Worm (Caenorhabditis elegans) whole organism, young adult: ENCODE results near the gene ptp-5.2.

ENCODE experiments used
- B0019.2 ChIP-seq: fragments of 200-800 bp; sonication (Bioruptor generic); conservative IDR thresholded peaks from 2 replicates; pipeline ENCODE4 v1.3.6; 2022; ENCODE audit warnings: missing genetic modification reagents, missing genetic modification characterization, missing compliant biosample characterization
- F10E7.11 ChIP-seq: sonication (generic microtip); optimal IDR thresholded peaks from 2 replicates; lab custom pipeline; 2017; ENCODE audit warnings: mild to moderate bottlenecking, missing genetic modification characterization, moderate library complexity, missing compliant biosample characterization
- F57A8.1 ChIP-seq: fragments of 200-800 bp; sonication (Bioruptor generic); optimal IDR thresholded peaks from 2 replicates; lab custom pipeline; 2018; ENCODE audit warnings: mild to moderate bottlenecking, missing genetic modification characterization, moderate library complexity, missing compliant biosample characterization
- K12H6.12 ChIP-seq: fragments of 200-800 bp; sonication (Bioruptor generic); optimal IDR thresholded peaks from 2 replicates; lab custom pipeline; 2018; ENCODE audit warnings: mild to moderate bottlenecking, missing genetic modification characterization, missing compliant biosample characterization
- Y53F4B.3 ChIP-seq: fragments of 200-800 bp; sonication (Bioruptor generic); IDR thresholded peaks from 2 replicates; pipeline ENCODE4 v1.3.6; 2022; ENCODE audit warnings: missing genetic modification reagents, missing genetic modification characterization, missing compliant biosample characterization
- Y53G8AR.9 ChIP-seq: fragments of 200-800 bp; sonication (Bioruptor generic); conservative IDR thresholded peaks from 2 replicates; pipeline ENCODE4 v1.3.6; 2022; ENCODE audit warnings: missing genetic modification reagents, missing genetic modification characterization, missing compliant biosample characterization
- Y56A3A.18 ChIP-seq: fragments of 200-800 bp; sonication (Bioruptor generic); IDR thresholded peaks from 2 replicates; pipeline ENCODE4 v1.3.6; 2022; ENCODE audit warnings: missing genetic modification reagents, missing genetic modification characterization, missing compliant biosample characterization
- ama-1 ChIP-seq, 3 experiments: fragments of 150-350 bp in 1 of 3; sonication (generic microtip) in 2 of 3; optimal IDR thresholded peaks; 2 replicates each; lab custom pipeline; 2014 to 2018; ENCODE audit warnings: missing biosample characterization in 2 of 3, missing genetic modification characterization in 2 of 3, missing genetic modification reagents in 2 of 3
- aptf-2 ChIP-seq: fragments of 200-800 bp; sonication (Bioruptor generic); conservative IDR thresholded peaks from 2 replicates; pipeline ENCODE4 v1.3.6; 2022; ENCODE audit warnings: missing genetic modification reagents, missing genetic modification characterization, missing compliant biosample characterization
- athp-1 ChIP-seq: sonication (generic microtip); optimal IDR thresholded peaks from 2 replicates; lab custom pipeline; 2017; ENCODE audit warnings: mild to moderate bottlenecking, missing genetic modification characterization, missing compliant biosample characterization
- attf-5 ChIP-seq: fragments of 200-800 bp; sonication (Bioruptor generic); optimal IDR thresholded peaks from 2 replicates; lab custom pipeline; 2018; ENCODE audit warnings: mild to moderate bottlenecking, missing genetic modification characterization, missing compliant biosample characterization
- attf-6 ChIP-seq: fragments of 200-800 bp; sonication (Bioruptor generic); IDR thresholded peaks from 2 replicates; pipeline ENCODE4 v1.3.6; 2022; ENCODE audit warnings: missing genetic modification reagents, missing genetic modification characterization, missing compliant biosample characterization
- bed-1 ChIP-seq: fragments of 200-800 bp; sonication (Bioruptor generic); IDR thresholded peaks from 2 replicates; pipeline ENCODE4 v1.3.6; 2022; ENCODE audit warnings: missing genetic modification reagents, missing genetic modification characterization, missing compliant biosample characterization
- cebp-1 ChIP-seq, 2 experiments: fragments of 200-800 bp in 1 of 2; sonication (Bioruptor generic) in 1 of 2; sonication (generic microtip) in 1 of 2; IDR thresholded peaks in 1 of 2; optimal IDR thresholded peaks in 1 of 2; 2 replicates each; pipeline versions ENCODE4 v1.3.6 to Lab custom; 2017 to 2022; ENCODE audit warnings: missing compliant biosample characterization in 2 of 2, missing genetic modification characterization in 2 of 2, mild to moderate bottlenecking in 1 of 2, missing genetic modification reagents in 1 of 2, moderate library complexity in 1 of 2
- ceh-91 ChIP-seq: fragments of 200-800 bp; sonication (Bioruptor generic); IDR thresholded peaks from 2 replicates; pipeline ENCODE4 v1.3.6; 2022; ENCODE audit warnings: missing genetic modification reagents, missing genetic modification characterization, missing compliant biosample characterization
- chd-7 ChIP-seq: sonication (generic microtip); optimal IDR thresholded peaks from 2 replicates; lab custom pipeline; 2016; ENCODE audit warnings: mild to moderate bottlenecking, missing genetic modification characterization, moderate library complexity, missing compliant biosample characterization
- die-1 ChIP-seq: sonication (generic microtip); optimal IDR thresholded peaks from 2 replicates; lab custom pipeline; 2016; ENCODE audit warnings: missing genotype, mild to moderate bottlenecking, missing genetic modification characterization, missing compliant biosample characterization
- dpff-1 ChIP-seq: sonication (generic microtip); optimal IDR thresholded peaks from 2 replicates; lab custom pipeline; 2017; ENCODE audit warnings: mild to moderate bottlenecking, missing genetic modification characterization, missing compliant biosample characterization
- dpl-1 ChIP-seq: fragments of 150-350 bp; optimal IDR thresholded peaks from 2 replicates; lab custom pipeline; 2014; ENCODE audit warnings: missing biosample characterization, missing genetic modification reagents, missing genetic modification characterization
- efl-1 ChIP-seq: fragments of 150-350 bp; optimal IDR thresholded peaks from 2 replicates; lab custom pipeline; 2014; ENCODE audit warnings: missing biosample characterization, missing genetic modification reagents, missing genetic modification characterization
- ets-4 ChIP-seq: fragments of 200-800 bp; sonication (Bioruptor generic); optimal IDR thresholded peaks from 2 replicates; lab custom pipeline; 2018; ENCODE audit warnings: mild to moderate bottlenecking, missing genetic modification characterization, missing compliant biosample characterization
- him-1 ChIP-seq: sonication (generic microtip); optimal IDR thresholded peaks from 2 replicates; lab custom pipeline; 2016; ENCODE audit warnings: missing genotype, missing genetic modification reagents, missing genetic modification characterization, missing compliant biosample characterization
- hsf-1 ChIP-seq: fragments of 200-800 bp; sonication (Bioruptor generic); IDR thresholded peaks from 2 replicates; pipeline ENCODE4 v1.3.6; 2022; ENCODE audit warnings: missing genetic modification reagents, missing genetic modification characterization, missing compliant biosample characterization
- let-607 ChIP-seq, 2 experiments: fragments of 200-800 bp in 1 of 2; sonication (Bioruptor generic) in 1 of 2; sonication (generic microtip) in 1 of 2; optimal IDR thresholded peaks; 2 replicates each; lab custom pipeline; 2016 to 2018; ENCODE audit warnings: mild to moderate bottlenecking in 2 of 2, missing compliant biosample characterization in 2 of 2, missing genetic modification characterization in 2 of 2, moderate library complexity in 2 of 2, missing genotype in 1 of 2
- lin-35 ChIP-seq, 3 experiments: fragments of 150-350 bp in 2 of 3; sonication (generic microtip) in 1 of 3; optimal IDR thresholded peaks; 2 replicates each; lab custom pipeline; 2014 to 2018; ENCODE audit warnings: missing biosample characterization in 3 of 3, missing genetic modification characterization in 3 of 3, missing genetic modification reagents in 3 of 3
- lin-54 ChIP-seq: fragments of 200-800 bp; sonication (Bioruptor generic); optimal IDR thresholded peaks from 2 replicates; lab custom pipeline; 2018; ENCODE audit warnings: mild to moderate bottlenecking, missing genetic modification characterization, missing compliant biosample characterization
- lsl-1 ChIP-seq: fragments of 200-800 bp; sonication (Bioruptor generic); optimal IDR thresholded peaks from 2 replicates; lab custom pipeline; 2018; ENCODE audit warnings: mild to moderate bottlenecking, missing genetic modification characterization, moderate library complexity, missing compliant biosample characterization
- lsy-27 ChIP-seq: sonication (generic microtip); optimal IDR thresholded peaks from 2 replicates; lab custom pipeline; 2017; ENCODE audit warnings: missing genetic modification characterization, mild to moderate bottlenecking, missing compliant biosample characterization, antibody characterized with exemption, missing genotype, borderline replicate concordance; ENCODE audit not compliant: insufficient read depth
- madf-10 ChIP-seq: sonication (generic microtip); optimal IDR thresholded peaks from 2 replicates; lab custom pipeline; 2016; ENCODE audit warnings: mild to moderate bottlenecking, missing genetic modification characterization, missing compliant biosample characterization
- madf-6 ChIP-seq: fragments of 200-800 bp; sonication (Bioruptor generic); IDR thresholded peaks from 2 replicates; pipeline ENCODE4 v1.3.6; 2022; ENCODE audit warnings: missing genetic modification reagents, missing genetic modification characterization, missing compliant biosample characterization
- mcd-1 ChIP-seq: fragments of 200-800 bp; sonication (Bioruptor generic); IDR thresholded peaks from 2 replicates; pipeline ENCODE4 v1.3.6; 2022; ENCODE audit warnings: missing genetic modification reagents, missing genetic modification characterization, missing compliant biosample characterization
- mes-4 ChIP-seq: sonication (generic microtip); optimal IDR thresholded peaks from 2 replicates; lab custom pipeline; 2016; ENCODE audit warnings: missing genotype, missing genetic modification characterization, missing compliant biosample characterization
- nfya-2 ChIP-seq: fragments of 200-800 bp; sonication (Bioruptor generic); IDR thresholded peaks from 2 replicates; pipeline ENCODE4 v1.3.6; 2022; ENCODE audit warnings: missing genetic modification reagents, missing genetic modification characterization, missing compliant biosample characterization
- nhr-179 ChIP-seq: sonication (generic microtip); optimal IDR thresholded peaks from 2 replicates; lab custom pipeline; 2016; ENCODE audit warnings: mild to moderate bottlenecking, missing genetic modification characterization, missing compliant biosample characterization
- nhr-90 ChIP-seq: sonication (generic microtip); optimal IDR thresholded peaks from 2 replicates; lab custom pipeline; 2016; ENCODE audit warnings: missing genotype, mild to moderate bottlenecking, missing genetic modification characterization, missing compliant biosample characterization
- repo-1 ChIP-seq: sonication (generic microtip); optimal IDR thresholded peaks from 2 replicates; lab custom pipeline; 2017; ENCODE audit warnings: mild to moderate bottlenecking, missing genetic modification characterization, missing compliant biosample characterization
- sea-2 ChIP-seq: fragments of 200-800 bp; sonication (Bioruptor generic); IDR thresholded peaks from 2 replicates; pipeline ENCODE4 v1.3.6; 2022; ENCODE audit warnings: missing genetic modification characterization, missing compliant biosample characterization
- snpc-1.3 ChIP-seq: sonication (generic microtip); optimal IDR thresholded peaks from 2 replicates; lab custom pipeline; 2017; ENCODE audit warnings: missing genetic modification characterization, mild to moderate bottlenecking, missing compliant biosample characterization, antibody characterized with exemption, moderate library complexity, missing genotype, missing genetic modification reagents; ENCODE audit not compliant: insufficient read depth
- snpc-4 ChIP-seq, 5 experiments: fragments of 150-350 bp in 1 of 5; sonication (generic microtip) in 4 of 5; optimal IDR thresholded peaks; 2 replicates each; lab custom pipeline; 2014 to 2018; ENCODE audit warnings: missing genetic modification characterization in 5 of 5, missing biosample characterization in 3 of 5, antibody characterized with exemption in 2 of 5, mild to moderate bottlenecking in 2 of 5, missing compliant biosample characterization in 2 of 5, missing genotype in 2 of 5, moderate library complexity in 2 of 5, missing genetic modification reagents in 1 of 5
- sptf-2 ChIP-seq: fragments of 200-800 bp; sonication (Bioruptor generic); optimal IDR thresholded peaks from 2 replicates; lab custom pipeline; 2018; ENCODE audit warnings: mild to moderate bottlenecking, missing genetic modification characterization, missing compliant biosample characterization
- tlf-1 ChIP-seq: fragments of 200-800 bp; sonication (Bioruptor generic); optimal IDR thresholded peaks from 2 replicates; lab custom pipeline; 2018; ENCODE audit warnings: mild to moderate bottlenecking, missing genetic modification characterization, missing compliant biosample characterization
- xnd-1 ChIP-seq: sonication (generic microtip); optimal IDR thresholded peaks from 2 replicates; lab custom pipeline; 2016; ENCODE audit warnings: missing genotype, missing genetic modification reagents, missing genetic modification characterization, missing compliant biosample characterization
- zim-3 ChIP-seq: sonication (generic microtip); optimal IDR thresholded peaks from 2 replicates; lab custom pipeline; 2017; ENCODE audit warnings: mild to moderate bottlenecking, missing genetic modification characterization, moderate library complexity, missing compliant biosample characterization

Gene ptp-5.2

ce11 chrIV:14793900-14794624 is 33.3 kb upstream of the ptp-5.2 start (continued):
- TF ChIP-seq madf-10 (tag; lab: Kevin White, UChicago) = no peak

ce11 chrIV:14792602-14793232 is 32.0 kb upstream of the ptp-5.2 start, which contains the start of gene gdi-1:
Gene gdi-1 (minus strand): TSS chrIV:14792887.
- TF ChIP-seq efl-1 (GFP tag; lab: Kevin White, UChicago) (peak; percentile 43), attf-5 (no peak), bed-1 (GFP tag; lab: Robert Waterston, UW) (no peak), sea-2 (GFP tag; lab: Robert Waterston, UW) (no peak), lin-35 (GFP tag; optimal IDR thresholded peaks at IDR 0.05; lab: Kevin White, UChicago) (no peak), nhr-179 (tag; lab: Kevin White, UChicago) (no peak), cebp-1 (GFP tag; IDR thresholded peaks at IDR 0.05; lab: Robert Waterston, UW) (no peak), cebp-1 (tag; optimal IDR thresholded peaks at IDR 0.05; lab: Kevin White, UChicago) (no peak), F10E7.11 (tag; lab: Kevin White, UChicago) (no peak), Y56A3A.18 (GFP tag; lab: Robert Waterston, UW) (no peak), repo-1 (tag; lab: Kevin White, UChicago) (no peak), ama-1 (optimal IDR thresholded peaks at IDR 0.05; lab: Kevin White, UChicago) (no peak), ama-1 (GFP tag; optimal IDR thresholded peaks at IDR 0.05; lab: Kevin White, UChicago) (no peak), him-1 (tag; lab: Kevin White, UChicago) (no peak), dpl-1 (peak; percentile 20), die-1 (tag; lab: Kevin White, UChicago) (no peak), K12H6.12 (tag; lab: Kevin White, UChicago) (no peak), snpc-1.3 (peak; percentile 4), Y53F4B.3 (GFP tag; lab: Robert Waterston, UW) (no peak), mes-4 (tag; lab: Kevin White, UChicago) (no peak), B0019.2 (no peak), xnd-1 (tag; lab: Kevin White, UChicago) (no peak), mcd-1 (GFP tag; lab: Robert Waterston, UW) (no peak), zim-3 (no peak), snpc-4 (GFP tag; optimal IDR thresholded peaks at IDR 0.05; lab: Kevin White, UChicago) (no peak), snpc-4 (tag; optimal IDR thresholded peaks at IDR 0.05; lab: Kevin White, UChicago) (peak in 1 of 4 experiments; percentile 72), nfya-2 (GFP tag; lab: Robert Waterston, UW) (no peak), athp-1 (tag; lab: Kevin White, UChicago) (no peak), ets-4 (GFP tag; lab: Kevin White, UChicago) (no peak), sptf-2 (no peak), Y53G8AR.9 (GFP tag; lab: Robert Waterston, UW) (no peak), madf-6 (peak; percentile 36; the same call in 1 of the 2 replicates), chd-7 (tag; lab: Kevin White, UChicago) (no peak), attf-6 (GFP tag; lab: Robert Waterston, UW) (peak; percentile 65; the same call in 1 of the 2 replicates), lsy-27 (tag; lab: Kevin White, UChicago) (no peak), F57A8.1 (GFP tag; lab: Kevin White, UChicago) (no peak), ceh-91 (GFP tag; lab: Robert Waterston, UW) (no peak), tlf-1 (GFP tag; lab: Kevin White, UChicago) (no peak), lin-54 (GFP tag; lab: Kevin White, UChicago) (no peak), dpff-1 (tag; lab: Kevin White, UChicago) (no peak), aptf-2 (no peak), let-607 (tag; optimal IDR thresholded peaks at IDR 0.05; lab: Kevin White, UChicago) (no peak), hsf-1 (GFP tag; lab: Robert Waterston, UW) (no peak), nhr-90 (tag; lab: Kevin White, UChicago) (no peak), lsl-1 (GFP tag; lab: Kevin White, UChicago) (no peak)
